Worm (Caenorhabditis elegans) whole organism, L4 larva: ENCODE measurements around the gene C48B4.12.

Source experiments
- attf-4 ChIP-seq: sonication (generic microtip); optimal IDR thresholded peaks from 3 replicates; lab custom pipeline; 2017; ENCODE audit warnings: missing biosample characterization, missing genetic modification characterization
- dve-1 ChIP-seq: sonication (generic microtip); optimal IDR thresholded peaks from 2 replicates; lab custom pipeline; 2017; ENCODE audit warnings: antibody characterized with exemption, mild to moderate bottlenecking, missing genetic modification characterization, missing compliant biosample characterization; ENCODE audit not compliant: insufficient read depth
- fkh-10 ChIP-seq: fragments of 150-350 bp; optimal IDR thresholded peaks from 2 replicates; lab custom pipeline; 2014; ENCODE audit warnings: missing biosample characterization, missing genetic modification reagents, missing genetic modification characterization
- lin-15B ChIP-seq: fragments of 150-350 bp; sonication (generic microtip); optimal IDR thresholded peaks from 3 replicates; lab custom pipeline; 2014; ENCODE audit warnings: missing biosample characterization, missing genetic modification characterization
- nhr-111 ChIP-seq: fragments of 200-800 bp; sonication (Bioruptor generic); optimal IDR thresholded peaks from 2 replicates; lab custom pipeline; 2018; ENCODE audit warnings: mild to moderate bottlenecking, missing genetic modification characterization, missing compliant biosample characterization
- pha-4 ChIP-seq, 2 experiments: fragments of 150-350 bp in 1 of 2; fragments of 200-800 bp in 1 of 2; sonication (Bioruptor generic) in 1 of 2; IDR thresholded peaks in 1 of 2; optimal IDR thresholded peaks in 1 of 2; 2 replicates each; pipeline versions ENCODE4 v1.3.6 to Lab custom; 2014 to 2022; ENCODE audit warnings: missing genetic modification characterization in 2 of 2, missing genetic modification reagents in 2 of 2, missing biosample characterization in 1 of 2, missing compliant biosample characterization in 1 of 2
- snpc-1.2 ChIP-seq: fragments of 200-800 bp; sonication (Bioruptor generic); IDR thresholded peaks from 2 replicates; pipeline ENCODE4 v1.3.6; 2022; ENCODE audit warnings: missing genetic modification reagents, missing genetic modification characterization, missing compliant biosample characterization
- zag-1 ChIP-seq: fragments of 150-350 bp; optimal IDR thresholded peaks from 2 replicates; lab custom pipeline; 2014; ENCODE audit warnings: missing biosample characterization, missing genetic modification characterization
- zip-11 ChIP-seq: fragments of 200-800 bp; sonication (Bioruptor generic); IDR thresholded peaks from 2 replicates; pipeline ENCODE4 v1.3.6; 2022; ENCODE audit warnings: missing genetic modification characterization, missing compliant biosample characterization

DNA sequence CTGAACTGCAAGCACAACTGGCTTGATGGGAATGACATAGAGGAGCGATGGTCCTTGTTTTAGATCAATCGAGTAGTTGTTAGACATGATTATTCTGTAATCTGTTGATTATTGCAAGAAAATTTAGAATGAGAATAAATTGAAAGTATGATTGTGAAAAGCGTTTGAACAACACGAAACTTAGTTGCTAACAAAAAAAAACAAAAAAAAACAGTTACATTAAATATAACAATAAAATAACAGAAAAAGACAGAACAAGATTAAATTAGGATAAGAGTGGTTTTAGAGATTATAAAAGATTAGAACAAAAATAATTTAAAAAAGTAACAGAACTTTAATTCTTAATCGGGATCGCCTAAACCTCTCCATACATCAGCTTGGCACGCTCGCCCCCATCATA is 33.9 kb upstream of the C48B4.12 start, which contains the start of gene C48B4.9:
- TF ChIP-seq zip-11 (GFP tag; lab: Robert Waterston, UW) (no peak), pha-4 (GFP tag; IDR thresholded peaks at IDR 0.05; lab: Robert Waterston, UW) (no peak), pha-4 (tag; optimal IDR thresholded peaks at IDR 0.05; lab: Kevin White, UChicago) (no peak), dve-1 (tag; lab: Kevin White, UChicago) (no peak), attf-4 (tag; lab: Kevin White, UChicago) (no peak), zag-1 (tag; lab: Kevin White, UChicago) (no peak), lin-15B (no peak), snpc-1.2 (GFP tag; lab: Robert Waterston, UW) (no peak), fkh-10 (GFP tag; lab: Kevin White, UChicago) (no peak), nhr-111 (GFP tag; lab: Kevin White, UChicago) (no peak)
